Worm (Caenorhabditis elegans) whole organism, mixed stage, embryonic: ENCODE measurements around the gene pup-2.

Source experiments
- bed-3 ChIP-seq: fragments of 200-800 bp; sonication (Bioruptor generic); optimal IDR thresholded peaks from 3 replicates; lab custom pipeline; 2018; ENCODE audit warnings: mild to moderate bottlenecking, missing genetic modification characterization, moderate library complexity, missing compliant biosample characterization
- blmp-1 ChIP-seq: fragments of 150-350 bp; optimal IDR thresholded peaks from 2 replicates; lab custom pipeline; 2014; ENCODE audit warnings: missing biosample characterization, missing genetic modification characterization
- ceh-39 ChIP-seq: fragments of 150-350 bp; optimal IDR thresholded peaks from 2 replicates; lab custom pipeline; 2014; ENCODE audit warnings: missing biosample characterization, missing genetic modification characterization
- ceh-43 ChIP-seq: fragments of 200-800 bp; sonication (Bioruptor generic); optimal IDR thresholded peaks from 2 replicates; lab custom pipeline; 2018; ENCODE audit warnings: mild to moderate bottlenecking, missing genetic modification characterization, moderate library complexity, missing compliant biosample characterization
- ceh-83 ChIP-seq: fragments of 200-800 bp; sonication (Bioruptor generic); optimal IDR thresholded peaks from 2 replicates; lab custom pipeline; 2018; ENCODE audit warnings: mild to moderate bottlenecking, missing genetic modification characterization, missing compliant biosample characterization
- ces-1 ChIP-seq: fragments of 150-350 bp; optimal IDR thresholded peaks from 2 replicates; lab custom pipeline; 2014; ENCODE audit warnings: missing biosample characterization, missing genetic modification reagents, missing genetic modification characterization
- cnd-1 ChIP-seq: fragments of 200-800 bp; sonication (Bioruptor generic); optimal IDR thresholded peaks from 2 replicates; lab custom pipeline; 2018; ENCODE audit warnings: mild to moderate bottlenecking, missing genetic modification characterization, missing compliant biosample characterization
- drap-1 ChIP-seq: fragments of 200-800 bp; sonication (Bioruptor generic); optimal IDR thresholded peaks from 3 replicates; lab custom pipeline; 2018; ENCODE audit warnings: mild to moderate bottlenecking, missing genetic modification characterization, missing compliant biosample characterization
- elt-1 ChIP-seq: sonication (generic microtip); optimal IDR thresholded peaks from 2 replicates; lab custom pipeline; 2017; ENCODE audit warnings: missing genetic modification characterization, mild to moderate bottlenecking, missing compliant biosample characterization, antibody characterized with exemption, moderate library complexity, borderline replicate concordance; ENCODE audit not compliant: insufficient read depth
- elt-3 ChIP-seq: fragments of 150-350 bp; optimal IDR thresholded peaks from 2 replicates; lab custom pipeline; 2014; ENCODE audit warnings: missing biosample characterization, missing genetic modification characterization
- flh-1 ChIP-seq: fragments of 200-800 bp; sonication (Bioruptor generic); optimal IDR thresholded peaks from 2 replicates; lab custom pipeline; 2018; ENCODE audit warnings: mild to moderate bottlenecking, missing genetic modification characterization, moderate library complexity, missing compliant biosample characterization
- hlh-1 ChIP-seq: fragments of 150-350 bp; optimal IDR thresholded peaks from 2 replicates; lab custom pipeline; 2014; ENCODE audit warnings: missing biosample characterization, missing genetic modification reagents, missing genetic modification characterization
- lin-32 ChIP-seq: fragments of 200-800 bp; sonication (Bioruptor generic); optimal IDR thresholded peaks from 2 replicates; lab custom pipeline; 2018; ENCODE audit warnings: mild to moderate bottlenecking, missing genetic modification characterization, missing compliant biosample characterization
- lsy-2 ChIP-seq: fragments of 150-350 bp; optimal IDR thresholded peaks from 2 replicates; lab custom pipeline; 2014; ENCODE audit warnings: missing biosample characterization, missing genetic modification characterization
- mab-5 ChIP-seq: fragments of 150-350 bp; optimal IDR thresholded peaks from 2 replicates; lab custom pipeline; 2014; ENCODE audit warnings: missing biosample characterization, missing genetic modification characterization
- mep-1 ChIP-seq: fragments of 150-350 bp; optimal IDR thresholded peaks from 2 replicates; lab custom pipeline; 2017; ENCODE audit warnings: missing biosample characterization, missing genetic modification reagents, missing genetic modification characterization, inconsistent platforms
- nhr-12 ChIP-seq: fragments of 150-350 bp; optimal IDR thresholded peaks from 2 replicates; lab custom pipeline; 2014; ENCODE audit warnings: missing biosample characterization, missing genetic modification characterization
- nhr-2 ChIP-seq: fragments of 150-350 bp; optimal IDR thresholded peaks from 2 replicates; lab custom pipeline; 2014; ENCODE audit warnings: missing biosample characterization, missing genetic modification characterization
- nhr-28 ChIP-seq: fragments of 150-350 bp; optimal IDR thresholded peaks from 2 replicates; lab custom pipeline; 2014; ENCODE audit warnings: missing biosample characterization, missing genetic modification characterization
- nhr-76 ChIP-seq: sonication (generic microtip); optimal IDR thresholded peaks from 2 replicates; lab custom pipeline; 2017; ENCODE audit warnings: missing biosample characterization, missing genetic modification characterization
- pha-4 ChIP-seq: fragments of 150-350 bp; optimal IDR thresholded peaks from 2 replicates; lab custom pipeline; 2018; ENCODE audit warnings: missing biosample characterization, missing genetic modification reagents, missing genetic modification characterization
- sptf-1 ChIP-seq: sonication (generic microtip); optimal IDR thresholded peaks from 2 replicates; lab custom pipeline; 2017; ENCODE audit warnings: mild to moderate bottlenecking, missing genetic modification characterization, moderate library complexity, missing compliant biosample characterization
- tbx-8 ChIP-seq: fragments of 200-800 bp; sonication (Bioruptor generic); optimal IDR thresholded peaks from 2 replicates; lab custom pipeline; 2018; ENCODE audit warnings: mild to moderate bottlenecking, missing genetic modification characterization, moderate library complexity, missing compliant biosample characterization
- unc-120 ChIP-seq: sonication (generic microtip); optimal IDR thresholded peaks from 2 replicates; lab custom pipeline; 2017; ENCODE audit warnings: missing genetic modification characterization, missing compliant biosample characterization; ENCODE audit not compliant: poor library complexity, severe bottlenecking
- unc-39 ChIP-seq: fragments of 150-350 bp; optimal IDR thresholded peaks from 2 replicates; lab custom pipeline; 2014; ENCODE audit warnings: missing biosample characterization, missing genetic modification characterization
- unc-62 ChIP-seq: fragments of 150-350 bp; optimal IDR thresholded peaks from 2 replicates; lab custom pipeline; 2014; ENCODE audit warnings: missing biosample characterization, missing genetic modification reagents, missing genetic modification characterization
- zip-8 ChIP-seq: fragments of 150-350 bp; optimal IDR thresholded peaks from 2 replicates; lab custom pipeline; 2014; ENCODE audit warnings: missing biosample characterization, missing genetic modification characterization

Gene pup-2

ce11 chrIII:5185620-5186019 is at the start of gene pup-2:
Gene pup-2, plus strand, starts transcription at chrIII:5185920.
- TF ChIP-seq unc-120 (tag; lab: Kevin White, UChicago) = no peak
- TF ChIP-seq nhr-12 = no peak
- TF ChIP-seq, all 35 proteins: peak for 0

DNA sequence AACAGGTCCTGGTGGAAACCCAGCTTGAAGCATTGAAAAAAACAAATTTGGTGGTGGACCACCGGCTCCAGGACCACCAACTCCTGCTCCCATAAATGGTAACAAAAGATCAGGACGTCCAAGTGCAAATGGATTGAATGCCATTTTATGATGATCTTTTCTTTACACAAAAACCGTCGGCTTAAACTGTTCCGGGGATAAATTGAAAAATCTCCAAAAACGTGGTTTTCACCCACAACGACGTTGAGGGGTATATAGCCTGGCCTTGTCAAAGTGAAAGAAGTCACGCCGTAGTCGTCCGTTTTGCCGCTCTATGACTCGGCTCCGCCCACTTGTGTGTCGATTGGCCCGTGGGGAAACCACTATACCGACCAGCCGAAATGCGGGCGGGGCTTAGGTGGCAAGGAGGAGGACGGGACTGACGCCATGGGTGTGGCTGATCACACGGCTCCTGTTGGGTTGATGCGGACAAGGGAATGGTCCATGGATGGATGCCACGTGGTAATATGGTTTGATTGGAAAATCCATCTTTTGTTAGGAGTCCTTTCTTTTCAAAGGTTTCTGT is 49.6 kb upstream of the pup-2 start, which contains the start of gene tbx-2:
Gene tbx-2, minus strand, starts transcription at position 264 of the 565 bp plus-strand sequence.
- peak; percentile 6 for TF ChIP-seq unc-120 (tag; lab: Kevin White, UChicago)
- TF ChIP-seq nhr-28 = no peak
- TF ChIP-seq lsy-2 (tag; lab: Kevin White, UChicago) = peak; percentile 55

ce11 chrIII:5137099-5137498 is 48.6 kb upstream of the pup-2 start:
- TF ChIP-seq zip-8 (no peak), tbx-8 (GFP tag; lab: Kevin White, UChicago) (no peak), ceh-83 (no peak), flh-1 (GFP tag; lab: Kevin White, UChicago) (no peak), unc-39 (no peak), sptf-1 (tag; lab: Kevin White, UChicago) (no peak)

ce11 chrIII:5137685-5138084 is 48.0 kb upstream of the pup-2 start:
- TF ChIP-seq bed-3 (GFP tag; lab: Kevin White, UChicago) = no peak
- no peak for TF ChIP-seq elt-1 (tag; lab: Kevin White, UChicago)
- TF ChIP-seq nhr-28 = no peak
- TF ChIP-seq lin-32 (GFP tag; lab: Kevin White, UChicago) = no peak
- no peak for TF ChIP-seq lsy-2 (tag; lab: Kevin White, UChicago)
- no peak for TF ChIP-seq ceh-83
- TF ChIP-seq nhr-2 (tag; lab: Kevin White, UChicago) = no peak

DNA sequence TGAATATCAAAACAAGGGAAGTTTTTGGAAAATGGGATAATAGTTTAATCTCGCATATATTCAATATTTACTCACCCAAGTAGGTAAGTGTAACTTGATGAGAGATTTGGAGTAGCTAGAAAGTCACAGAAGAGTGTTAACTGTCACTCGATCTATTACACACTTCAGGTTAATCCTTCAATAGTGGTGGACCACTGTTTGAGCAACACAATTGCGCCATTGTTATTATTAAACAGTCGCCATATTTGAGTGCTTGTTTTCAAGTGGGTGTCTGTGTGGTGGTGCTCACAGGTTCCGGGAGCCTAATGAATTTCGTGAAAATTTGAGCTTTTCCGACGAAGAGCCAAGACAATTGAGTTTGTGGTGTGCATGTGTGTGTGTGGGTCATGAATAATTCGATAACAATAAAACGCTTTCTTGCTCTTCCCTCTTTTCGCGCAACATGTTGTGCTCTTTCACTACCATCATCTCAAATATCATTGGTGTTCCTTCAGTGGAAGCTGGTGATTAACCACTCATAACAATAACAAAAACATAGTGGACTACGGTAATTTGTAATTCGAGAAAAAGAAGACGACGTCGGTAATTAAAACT is 46.7 kb upstream of the pup-2 start:
- peak; percentile 89 for TF ChIP-seq ces-1 (GFP tag; lab: Kevin White, UChicago)
- TF ChIP-seq mab-5 (tag; lab: Kevin White, UChicago) = no peak
- peak; percentile 52 for TF ChIP-seq nhr-2 (tag; lab: Kevin White, UChicago)

DNA sequence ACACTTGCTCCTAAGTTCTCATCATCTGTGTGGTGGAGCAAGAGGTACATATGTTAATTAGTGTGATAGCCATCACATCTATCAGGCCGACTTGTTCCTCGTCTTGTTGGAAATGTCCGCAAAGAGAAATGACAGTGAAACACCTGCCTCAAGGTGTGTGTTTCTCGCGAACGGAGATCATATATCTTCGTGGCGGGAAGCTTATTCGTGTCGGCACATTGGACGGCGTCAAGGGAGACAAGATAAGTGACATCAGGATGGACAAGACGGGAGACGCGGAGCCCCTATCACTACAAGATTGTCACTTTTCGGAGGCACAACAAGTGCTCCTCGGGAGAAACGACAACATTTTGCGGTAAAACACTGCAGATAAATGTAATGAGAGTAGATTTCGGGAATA is 46.0 kb upstream of the pup-2 start:
- TF ChIP-seq cnd-1 (tag; lab: Kevin White, UChicago) (no peak), tbx-8 (GFP tag; lab: Kevin White, UChicago) (no peak), elt-3 (tag; lab: Kevin White, UChicago) (no peak), pha-4 (tag; lab: Kevin White, UChicago) (no peak), flh-1 (GFP tag; lab: Kevin White, UChicago) (no peak), nhr-12 (no peak), ces-1 (GFP tag; lab: Kevin White, UChicago) (no peak), zip-8 (no peak), sptf-1 (tag; lab: Kevin White, UChicago) (no peak), nhr-2 (tag; lab: Kevin White, UChicago) (no peak), ceh-39 (no peak), mab-5 (tag; lab: Kevin White, UChicago) (no peak), ceh-43 (no peak), drap-1 (GFP tag; lab: Kevin White, UChicago) (no peak), lsy-2 (tag; lab: Kevin White, UChicago) (no peak), nhr-28 (no peak), unc-39 (no peak), mep-1 (tag; lab: Kevin White, UChicago) (no peak), blmp-1 (no peak), hlh-1 (peak; percentile 66), nhr-76 (tag; lab: Kevin White, UChicago) (no peak), unc-120 (tag; lab: Kevin White, UChicago) (peak; percentile 20), unc-62 (GFP tag; lab: Kevin White, UChicago) (peak; percentile 80)
